Worm (Caenorhabditis elegans): Measurements from ENCODE around the gene scc-2.

- TF ChIP-seq tbx-2 (tag; optimal IDR thresholded peaks at IDR 0.05) (no peak), mec-3 (tag; optimal IDR thresholded peaks at IDR 0.05; ENCODE audit: borderline replicate concordance) (no peak), pha-2 (tag; optimal IDR thresholded peaks at IDR 0.05) (no peak), ama-1 (optimal IDR thresholded peaks at IDR 0.05) (no peak), unc-55 (GFP tag; optimal IDR thresholded peaks at IDR 0.05) (no peak), pqm-1 (tag; optimal IDR thresholded peaks at IDR 0.05) (no peak), hlh-15 (tag; optimal IDR thresholded peaks at IDR 0.05) (no peak), gmeb-2 (tag; optimal IDR thresholded peaks at IDR 0.05) (no peak), pha-4 (tag; optimal IDR thresholded peaks at IDR 0.05) (no peak), pat-9 (tag; optimal IDR thresholded peaks at IDR 0.05) (no peak), sox-4 (tag; optimal IDR thresholded peaks at IDR 0.05) (no peak)
Measured at ce11 chrII:305645-306044, 42.2 kb upstream of the scc-2 start, which contains the start of gene col-69.
